Fruit fly (Drosophila melanogaster): ENCODE measurements around the gene CG13032.
A peak's percentile ranks its signal among the peaks of the same experiment; 100 is the strongest.

Gene CG13032

DNA sequence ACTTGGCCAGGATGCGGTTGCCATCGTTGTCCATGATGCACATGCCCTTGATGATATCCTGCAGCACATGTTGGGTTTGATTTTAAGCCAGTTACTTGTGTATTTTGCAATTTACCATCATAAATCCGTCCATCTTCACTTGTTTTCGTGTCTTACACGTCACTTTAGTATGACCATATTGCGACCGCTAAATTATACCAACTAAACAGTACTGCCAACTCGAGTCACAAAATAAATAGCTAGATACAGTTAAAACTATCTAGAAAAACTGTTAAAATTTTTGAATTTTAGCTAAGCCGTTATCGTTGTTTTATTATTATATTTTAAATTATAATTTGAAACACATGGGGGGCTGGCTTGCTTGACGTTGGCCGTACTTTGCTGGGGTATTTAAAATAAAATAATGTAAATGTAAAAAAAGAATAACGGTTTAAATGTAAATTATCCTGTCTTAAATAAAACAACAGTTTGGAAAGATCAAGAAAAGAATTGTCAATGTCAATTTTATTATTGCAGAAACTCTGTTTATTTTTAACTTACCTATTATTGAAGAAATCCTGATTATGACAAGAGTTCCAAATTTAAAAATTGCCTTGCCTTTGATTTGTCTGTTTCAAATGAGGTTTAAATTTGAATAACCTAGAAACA lies at the start of gene CG13032, which contains the start of gene zetaCOP:
Gene CG13032 (plus strand): TSS at position 598 of the 648 bp plus-strand sequence.
Gene zetaCOP (minus strand): TSS at position 189 of the 648 bp plus-strand sequence.
- TF ChIP-seq CG12768 (GFP tag; optimal IDR thresholded peaks at IDR 0.05) = no peak
- TF ChIP-seq kay (GFP tag; ENCODE audit: borderline replicate concordance) = peak; percentile 10

DNA sequence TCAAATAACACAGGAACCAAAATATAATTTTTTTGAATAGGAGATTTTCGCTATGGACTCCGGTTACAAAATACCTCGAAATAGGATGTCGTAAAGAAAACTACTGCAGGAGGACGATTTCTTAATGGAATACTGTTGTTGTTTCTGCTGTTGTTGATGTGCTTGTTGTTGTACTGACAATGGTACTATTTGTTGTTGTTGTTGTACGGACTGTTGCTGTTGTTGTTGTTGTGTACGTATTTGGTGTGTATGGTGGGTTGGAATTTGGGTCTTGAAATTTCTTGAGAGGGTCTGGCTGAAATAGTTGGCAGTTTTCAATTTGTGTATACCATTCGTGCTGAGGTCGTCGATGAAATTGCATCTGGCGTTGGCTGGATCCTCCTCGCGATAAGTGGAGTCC lies 47.6 kb upstream of the CG13032 start:
- TF ChIP-seq pad (GFP tag; optimal IDR thresholded peaks at IDR 0.05) = no peak
- TF ChIP-seq Clk (GFP tag; optimal IDR thresholded peaks at IDR 0.05) = no peak
- no peak for TF ChIP-seq Mnt (GFP tag; optimal IDR thresholded peaks at IDR 0.05)
- no peak for TF ChIP-seq CG1620 (GFP tag; optimal IDR thresholded peaks at IDR 0.05)
- no peak for TF ChIP-seq CG14711 (tag; optimal IDR thresholded peaks at IDR 0.05)
- no peak for TF ChIP-seq CG12768 (GFP tag; optimal IDR thresholded peaks at IDR 0.05)
- TF ChIP-seq Hr96 (GFP tag; optimal IDR thresholded peaks at IDR 0.05) = no peak

DNA sequence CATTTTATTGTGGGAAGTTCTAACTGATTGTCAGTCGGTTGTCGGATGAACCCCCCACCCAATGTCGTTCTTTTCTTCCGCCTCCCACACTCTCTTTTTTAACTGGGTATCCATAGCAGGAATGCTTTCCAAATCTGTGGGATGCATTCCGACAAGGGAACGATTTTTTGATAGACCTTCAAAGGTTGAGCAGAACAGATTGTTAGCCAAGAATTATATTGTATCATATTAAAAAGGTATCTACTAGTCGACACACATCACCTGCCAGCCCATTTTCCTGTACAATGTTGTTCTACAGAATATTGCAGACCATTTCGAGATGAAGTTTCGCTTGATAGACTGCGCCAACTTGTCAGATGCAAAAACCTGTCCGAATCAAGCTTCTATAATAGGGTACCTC lies 44.0 kb upstream of the CG13032 start:
- TF ChIP-seq toe (GFP tag; optimal IDR thresholded peaks at IDR 0.05) = no peak
- TF ChIP-seq CG7101 (tag; optimal IDR thresholded peaks at IDR 0.05) = no peak
- no peak for TF ChIP-seq kay (GFP tag; ENCODE audit: borderline replicate concordance)
- TF ChIP-seq CG14711 (tag; optimal IDR thresholded peaks at IDR 0.05) = no peak
- no peak for TF ChIP-seq CG11617 (GFP tag; optimal IDR thresholded peaks at IDR 0.05)
- TF ChIP-seq CG12768 (GFP tag; optimal IDR thresholded peaks at IDR 0.05) = no peak
- no peak for TF ChIP-seq bab1 (GFP tag; optimal IDR thresholded peaks at IDR 0.05)

DNA sequence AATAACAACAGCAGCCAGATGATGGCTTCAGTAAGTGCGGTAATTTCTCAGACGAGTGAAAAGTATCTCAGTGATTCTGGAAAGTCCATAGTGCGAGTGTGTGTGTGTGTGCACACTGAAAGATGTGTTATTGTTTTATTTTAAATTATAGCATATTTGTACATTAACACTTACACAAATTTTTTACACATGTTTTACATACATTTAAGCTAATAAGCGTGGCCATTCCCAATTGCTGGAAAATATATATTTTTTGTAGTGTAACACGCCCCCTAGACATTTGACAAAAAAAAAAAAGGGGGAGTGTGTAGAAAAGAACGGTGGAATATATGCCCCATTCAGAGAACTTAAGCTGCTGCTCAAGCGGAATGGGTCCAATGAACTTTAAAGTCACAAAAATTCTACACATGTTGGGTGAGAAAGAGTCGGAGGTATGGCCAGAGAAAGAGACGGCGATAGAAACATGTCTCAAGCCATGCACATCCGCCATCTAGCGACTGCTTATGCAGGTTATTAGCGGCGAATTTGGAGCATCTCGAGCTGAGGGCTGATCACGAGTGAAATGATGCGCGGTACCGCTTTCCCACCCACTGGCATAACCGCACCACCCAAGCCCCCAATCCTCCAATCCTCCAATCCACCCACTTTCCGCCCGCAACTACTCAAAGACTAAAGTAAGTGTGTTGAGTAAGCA lies 41.8 kb upstream of the CG13032 start:
- TF ChIP-seq CG7101 (tag; optimal IDR thresholded peaks at IDR 0.05) = no peak
- TF ChIP-seq Mnt (GFP tag; optimal IDR thresholded peaks at IDR 0.05) = no peak
- TF ChIP-seq bab1 (GFP tag; optimal IDR thresholded peaks at IDR 0.05) = no peak
- TF ChIP-seq kay (GFP tag; ENCODE audit: borderline replicate concordance) = no peak
- no peak for TF ChIP-seq cnc (optimal IDR thresholded peaks at IDR 0.05)
- TF ChIP-seq pad (GFP tag; optimal IDR thresholded peaks at IDR 0.05) = no peak
- TF ChIP-seq CG12768 (GFP tag; optimal IDR thresholded peaks at IDR 0.05) = no peak
- no peak for TF ChIP-seq Crg-1 (GFP tag; optimal IDR thresholded peaks at IDR 0.05)
- TF ChIP-seq CG7045 (GFP tag; optimal IDR thresholded peaks at IDR 0.05) = no peak
- no peak for TF ChIP-seq Hr96 (GFP tag; optimal IDR thresholded peaks at IDR 0.05)
- no peak for TF ChIP-seq toe (GFP tag; optimal IDR thresholded peaks at IDR 0.05)
- TF ChIP-seq cic (GFP tag; optimal IDR thresholded peaks at IDR 0.05) = no peak
- TF ChIP-seq tj (GFP tag; optimal IDR thresholded peaks at IDR 0.05) = no peak
- no peak for TF ChIP-seq CG1620 (GFP tag; optimal IDR thresholded peaks at IDR 0.05)
- TF ChIP-seq CG33017 (tag; optimal IDR thresholded peaks at IDR 0.05) = no peak
- TF ChIP-seq ovo (GFP tag; optimal IDR thresholded peaks at IDR 0.05) = no peak
- TF ChIP-seq CG11617 (GFP tag; optimal IDR thresholded peaks at IDR 0.05) = no peak
- no peak for TF ChIP-seq CG14711 (tag; optimal IDR thresholded peaks at IDR 0.05)

DNA sequence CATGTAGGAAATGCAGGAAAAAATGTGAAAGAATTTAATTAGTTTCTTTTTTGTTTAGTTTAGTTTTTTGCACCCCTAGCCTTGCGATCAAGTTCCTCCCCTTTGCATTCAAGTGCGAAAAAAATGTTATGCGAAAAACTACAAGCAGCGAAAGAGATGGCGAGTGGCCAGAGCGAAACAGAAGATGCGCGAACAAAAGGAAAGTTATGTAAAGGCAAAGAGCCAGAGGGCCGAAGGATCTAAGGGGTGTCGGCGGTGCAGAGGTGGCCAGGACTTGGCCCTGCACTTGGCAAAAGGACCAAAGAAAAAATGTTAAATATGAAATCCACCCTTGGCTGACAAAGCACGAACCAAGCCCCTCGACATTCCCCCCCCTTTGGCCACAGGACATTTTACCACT lies 39.7 kb upstream of the CG13032 start:
- TF ChIP-seq CG14711 (tag; optimal IDR thresholded peaks at IDR 0.05) (no peak), pad (GFP tag; optimal IDR thresholded peaks at IDR 0.05) (no peak), CG11617 (GFP tag; optimal IDR thresholded peaks at IDR 0.05) (no peak)

DNA sequence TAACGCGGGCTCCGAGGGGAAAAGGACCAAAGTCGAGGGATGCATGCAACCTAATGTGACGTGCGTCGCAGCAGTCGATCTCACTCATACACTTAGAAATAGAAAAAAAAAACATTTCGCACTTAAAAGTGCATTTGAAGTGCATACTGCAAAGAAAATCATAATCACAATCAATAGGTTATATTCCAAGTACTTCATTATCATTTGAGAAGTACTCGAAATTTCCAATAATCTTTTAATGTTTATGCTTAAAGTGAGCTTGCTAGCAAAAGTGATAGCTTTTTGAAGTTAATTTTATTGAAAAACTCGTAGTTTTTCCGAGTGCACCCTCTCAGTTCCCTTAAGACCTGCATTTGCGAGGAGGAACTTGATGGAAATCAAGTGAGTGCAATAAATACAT lies 39.2 kb upstream of the CG13032 start:
- TF ChIP-seq CG12768 (GFP tag; optimal IDR thresholded peaks at IDR 0.05) (no peak), cnc (optimal IDR thresholded peaks at IDR 0.05) (no peak), toe (GFP tag; optimal IDR thresholded peaks at IDR 0.05) (no peak), CG5204 (GFP tag; optimal IDR thresholded peaks at IDR 0.05) (peak; percentile 12), Hr96 (GFP tag; optimal IDR thresholded peaks at IDR 0.05) (no peak), Clk (GFP tag; optimal IDR thresholded peaks at IDR 0.05) (no peak), CG11617 (GFP tag; optimal IDR thresholded peaks at IDR 0.05) (no peak)

DNA sequence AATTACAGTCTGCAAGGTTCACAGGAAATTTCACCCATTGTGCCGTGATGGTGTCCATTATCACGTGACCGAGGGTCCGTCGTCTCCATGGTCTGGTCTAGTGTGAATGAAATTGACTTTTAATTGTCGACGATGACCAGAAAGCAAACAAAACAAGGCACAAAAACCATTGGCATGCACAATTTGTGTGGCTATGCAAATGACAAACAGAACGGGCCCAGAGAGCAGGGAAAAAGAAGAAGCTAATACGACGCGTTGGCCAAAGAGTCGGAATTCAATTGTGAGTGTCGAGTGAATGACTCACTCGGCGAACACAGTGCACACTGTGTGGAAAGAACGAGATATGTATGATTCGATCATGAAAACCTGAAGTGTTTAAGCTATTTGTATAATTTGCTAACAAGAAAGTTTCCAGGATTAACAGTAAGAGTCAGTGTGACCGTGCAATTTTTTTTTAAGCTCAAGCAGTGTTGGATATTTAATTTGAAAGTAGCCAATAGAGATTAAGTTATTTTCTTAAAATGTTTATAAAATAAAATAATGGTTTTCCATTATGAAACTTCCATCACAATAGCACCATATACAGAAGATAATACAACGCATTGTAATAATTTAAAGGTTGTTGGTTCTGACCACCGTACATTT lies 38.1 kb upstream of the CG13032 start:
- TF ChIP-seq Clk (GFP tag; optimal IDR thresholded peaks at IDR 0.05) (no peak), tj (GFP tag; optimal IDR thresholded peaks at IDR 0.05) (peak; percentile 51), kay (GFP tag; ENCODE audit: borderline replicate concordance) (peak; percentile 50)
